Fruit fly (Drosophila melanogaster): ENCODE measurements around the gene Mlc-c.

Gene Mlc-c

DNA sequence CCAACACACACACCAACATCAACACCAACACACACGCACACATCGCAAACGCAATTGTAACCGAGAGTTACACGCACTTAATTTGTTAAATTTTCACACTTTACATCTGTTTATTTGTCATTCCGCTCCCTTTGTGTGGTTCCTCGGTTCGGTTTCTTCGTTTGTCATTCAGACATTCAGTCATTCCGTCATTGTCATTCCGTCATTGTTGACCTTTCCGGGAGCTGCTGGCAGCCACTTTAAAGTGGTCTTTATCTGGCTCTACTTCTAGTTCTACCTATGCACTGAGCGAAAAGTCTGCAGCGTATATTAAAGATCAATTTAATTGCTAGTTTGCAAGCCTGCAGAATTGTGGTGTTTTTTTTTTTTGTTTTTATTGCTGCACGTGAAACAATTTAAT is 25.8 kb downstream of the Mlc-c start:
- TF ChIP-seq Sin3A (optimal IDR thresholded peaks at IDR 0.05) (no peak), Myc (optimal IDR thresholded peaks at IDR 0.05) (no peak), insv (optimal IDR thresholded peaks at IDR 0.05) (no peak), h (optimal IDR thresholded peaks at IDR 0.05) (no peak)

DNA sequence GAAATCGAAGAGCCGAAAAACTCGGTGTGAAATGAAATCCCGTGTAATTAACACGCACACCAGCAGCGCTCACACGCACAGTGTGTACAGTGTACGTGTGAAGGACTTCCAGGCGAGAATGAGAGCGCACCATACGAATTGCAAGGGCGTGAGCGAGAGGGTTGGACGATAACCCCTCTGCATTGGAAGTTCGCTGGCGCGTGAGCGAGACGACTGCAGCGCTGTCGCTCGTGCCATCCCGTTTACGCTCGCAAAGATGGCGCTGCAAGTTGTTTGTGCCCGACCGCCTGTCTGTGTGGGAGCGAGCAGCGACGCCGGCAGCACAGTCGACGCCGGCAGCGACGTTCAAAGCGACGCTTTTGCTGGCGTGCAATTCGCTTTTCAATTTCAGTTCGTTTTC is 28.5 kb downstream of the Mlc-c start, which contains the start of gene Vsx1:
Vsx1 (plus strand) TSS at position 388 of the 400 bp plus-strand sequence.
- TF ChIP-seq ttk (optimal IDR thresholded peaks at IDR 0.05) (no peak), psq (optimal IDR thresholded peaks at IDR 0.05) (no peak), Myc (optimal IDR thresholded peaks at IDR 0.05) (no peak)

DNA sequence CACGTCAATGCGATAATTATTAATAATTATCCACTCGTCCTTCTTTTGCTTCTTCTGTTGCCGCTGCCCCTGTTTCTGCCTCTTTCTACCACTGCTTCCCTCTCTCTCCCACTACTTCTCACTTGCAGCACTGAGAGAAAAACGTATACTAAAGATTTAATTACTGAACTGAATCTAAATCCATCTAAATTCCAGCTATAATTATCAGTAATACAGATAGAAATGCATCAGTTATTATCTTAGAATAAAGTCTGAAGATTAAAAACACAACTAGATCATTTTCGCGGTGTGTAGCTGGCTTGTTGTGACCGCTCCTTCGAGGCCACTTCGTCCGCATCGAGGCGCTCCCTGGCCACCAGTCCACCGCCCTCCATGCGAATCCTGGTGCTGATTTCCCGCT is 32.3 kb downstream of the Mlc-c start:
- TF ChIP-seq ttk (optimal IDR thresholded peaks at IDR 0.05): no peak
- TF ChIP-seq insv (optimal IDR thresholded peaks at IDR 0.05): no peak

DNA sequence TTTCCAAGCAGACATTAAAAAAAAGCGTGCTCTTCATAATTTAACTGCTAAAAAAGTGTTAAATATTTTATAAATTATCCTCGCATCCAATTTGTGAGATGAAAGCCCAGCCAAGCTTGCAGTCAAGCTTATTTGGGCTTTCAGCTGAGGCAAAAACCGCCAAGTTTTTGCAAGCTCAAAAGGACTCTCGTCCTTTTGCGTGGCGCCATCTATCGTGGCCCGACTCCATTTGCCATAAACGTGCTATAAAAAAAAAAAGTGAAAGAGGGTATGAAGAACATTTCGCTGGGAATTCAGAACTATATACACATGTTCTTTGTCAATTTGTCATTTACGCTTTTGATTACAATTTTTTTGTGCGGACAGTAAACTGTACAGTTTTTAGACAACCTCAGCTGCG is 33.9 kb downstream of the Mlc-c start:
- TF ChIP-seq ttk (optimal IDR thresholded peaks at IDR 0.05) (no peak), psq (optimal IDR thresholded peaks at IDR 0.05) (no peak), insv (optimal IDR thresholded peaks at IDR 0.05) (no peak), Myc (optimal IDR thresholded peaks at IDR 0.05) (no peak), Sin3A (optimal IDR thresholded peaks at IDR 0.05) (no peak), h (optimal IDR thresholded peaks at IDR 0.05) (no peak)

DNA sequence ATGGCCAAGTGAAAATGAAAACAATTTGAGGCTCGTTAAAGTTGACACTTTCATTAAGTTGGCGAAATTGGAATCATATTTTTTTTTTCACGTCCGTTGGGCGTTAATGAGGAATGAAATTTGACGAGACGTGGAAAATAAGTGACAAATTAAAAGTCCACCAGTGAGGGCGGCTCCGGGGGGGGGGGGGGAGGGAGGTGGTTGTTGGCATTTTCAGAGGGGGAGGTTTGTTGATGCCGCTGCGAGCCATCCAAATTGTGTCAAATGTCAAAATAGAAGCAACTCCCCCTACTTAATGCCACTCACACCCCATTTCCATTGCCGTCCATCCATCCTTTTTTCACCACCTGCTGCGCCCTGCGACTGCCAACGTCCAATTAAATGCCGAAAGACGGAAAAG is 35.3 kb downstream of the Mlc-c start:
- TF ChIP-seq psq (optimal IDR thresholded peaks at IDR 0.05) (no peak), h (optimal IDR thresholded peaks at IDR 0.05) (no peak), ttk (optimal IDR thresholded peaks at IDR 0.05) (no peak), insv (optimal IDR thresholded peaks at IDR 0.05) (no peak), Sin3A (optimal IDR thresholded peaks at IDR 0.05) (no peak), Myc (optimal IDR thresholded peaks at IDR 0.05) (no peak)

DNA sequence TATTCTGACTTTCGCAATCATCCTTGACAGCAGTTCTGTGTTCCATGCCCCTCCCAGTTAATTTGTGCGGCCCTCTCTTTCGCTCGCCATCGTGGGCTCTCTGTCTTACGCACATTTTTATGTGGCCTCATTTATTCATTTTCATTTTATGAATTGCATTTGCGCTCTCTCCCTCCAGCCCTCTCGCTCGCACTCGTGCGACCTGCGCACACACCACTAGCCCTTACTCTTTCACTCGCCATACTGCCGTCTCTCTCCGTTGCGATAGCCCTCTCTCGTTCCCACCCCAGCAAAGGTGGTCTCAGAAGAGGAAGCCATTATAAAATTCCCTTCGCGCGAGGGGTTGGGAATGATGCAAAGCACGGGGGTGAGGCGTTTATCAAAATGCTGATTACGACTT is 42.9 kb downstream of the Mlc-c start:
- no peak for TF ChIP-seq h (optimal IDR thresholded peaks at IDR 0.05)
- no peak for TF ChIP-seq insv (optimal IDR thresholded peaks at IDR 0.05)
- no peak for TF ChIP-seq psq (optimal IDR thresholded peaks at IDR 0.05)
- TF ChIP-seq ttk (optimal IDR thresholded peaks at IDR 0.05): no peak
- no peak for TF ChIP-seq Myc (optimal IDR thresholded peaks at IDR 0.05)
- TF ChIP-seq Sin3A (optimal IDR thresholded peaks at IDR 0.05): no peak
